Worm (Caenorhabditis elegans) whole organism, early embryonic: ENCODE measurements around the gene K11D12.11.

Source experiments
- ama-1 ChIP-seq: fragments of 150-350 bp; optimal IDR thresholded peaks from 2 replicates; lab custom pipeline; 2014
- flt-1 ChIP-seq: fragments of 200-800 bp; sonication (Bioruptor generic); IDR thresholded peaks from 2 replicates; pipeline ENCODE4 v1.3.6; 2022; ENCODE audit warnings: missing genetic modification characterization, missing compliant biosample characterization
- hmg-4 ChIP-seq: fragments of 200-800 bp; sonication (Bioruptor generic); optimal IDR thresholded peaks from 2 replicates; lab custom pipeline; 2018; ENCODE audit warnings: mild to moderate bottlenecking, missing genetic modification characterization, missing compliant biosample characterization
- scrt-1 ChIP-seq: fragments of 200-800 bp; sonication (Bioruptor generic); IDR thresholded peaks from 2 replicates; pipeline ENCODE4 v1.3.6; 2022; ENCODE audit warnings: missing genetic modification characterization, missing compliant biosample characterization
- tbx-37 ChIP-seq: fragments of 200-800 bp; sonication (Bioruptor generic); conservative IDR thresholded peaks from 2 replicates; pipeline ENCODE4 v1.3.6; 2022; ENCODE audit warnings: missing genetic modification reagents, missing genetic modification characterization, missing compliant biosample characterization

DNA sequence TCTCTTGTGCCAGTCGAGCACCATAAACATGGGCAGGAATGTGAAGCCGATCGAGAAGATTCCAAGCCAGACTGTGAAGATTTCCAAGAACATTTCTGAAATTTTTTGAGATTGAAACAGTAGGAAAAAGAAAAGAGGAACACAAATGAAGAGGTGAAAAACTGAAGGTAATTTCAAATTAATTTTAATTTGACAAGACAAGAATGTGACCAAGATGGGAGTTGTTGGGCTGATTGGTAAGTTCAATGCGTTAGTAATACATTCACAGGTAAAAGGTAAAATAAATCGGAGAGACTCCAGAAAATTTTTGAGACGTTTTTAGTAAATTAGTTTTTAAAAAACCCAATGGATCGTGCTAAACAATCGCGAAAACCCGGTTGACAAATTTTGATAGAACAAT lies 8.7 kb downstream of the K11D12.11 start, which contains the start of gene swt-7:
- TF ChIP-seq ama-1 (lab: Kevin White, UChicago) = no peak
- TF ChIP-seq flt-1 (GFP tag; lab: Robert Waterston, UW) = no peak
- no peak for TF ChIP-seq tbx-37 (GFP tag; lab: Robert Waterston, UW)
- no peak for TF ChIP-seq scrt-1 (GFP tag; lab: Robert Waterston, UW)
- no peak for TF ChIP-seq hmg-4 (GFP tag; lab: Kevin White, UChicago)
